Worm (Caenorhabditis elegans) whole organism, mixed stage, embryonic: ENCODE results near the gene F07H5.13.

ENCODE experiments used
- blmp-1 ChIP-seq: fragments of 150-350 bp; optimal IDR thresholded peaks from 2 replicates; lab custom pipeline; 2014; ENCODE audit warnings: missing biosample characterization, missing genetic modification characterization
- ceh-83 ChIP-seq: fragments of 200-800 bp; sonication (Bioruptor generic); optimal IDR thresholded peaks from 2 replicates; lab custom pipeline; 2018; ENCODE audit warnings: mild to moderate bottlenecking, missing genetic modification characterization, missing compliant biosample characterization
- drap-1 ChIP-seq: fragments of 200-800 bp; sonication (Bioruptor generic); optimal IDR thresholded peaks from 3 replicates; lab custom pipeline; 2018; ENCODE audit warnings: mild to moderate bottlenecking, missing genetic modification characterization, missing compliant biosample characterization
- elt-3 ChIP-seq: fragments of 150-350 bp; optimal IDR thresholded peaks from 2 replicates; lab custom pipeline; 2014; ENCODE audit warnings: missing biosample characterization, missing genetic modification characterization
- lin-13 ChIP-seq: fragments of 150-350 bp; optimal IDR thresholded peaks from 2 replicates; lab custom pipeline; 2014; ENCODE audit warnings: missing biosample characterization, missing genetic modification characterization
- lsy-2 ChIP-seq: fragments of 150-350 bp; optimal IDR thresholded peaks from 2 replicates; lab custom pipeline; 2014; ENCODE audit warnings: missing biosample characterization, missing genetic modification characterization
- nhr-237 ChIP-seq: fragments of 150-350 bp; optimal IDR thresholded peaks from 2 replicates; lab custom pipeline; 2014; ENCODE audit warnings: missing biosample characterization, missing genetic modification characterization
- nhr-28 ChIP-seq: fragments of 150-350 bp; optimal IDR thresholded peaks from 2 replicates; lab custom pipeline; 2014; ENCODE audit warnings: missing biosample characterization, missing genetic modification characterization
- sem-2 ChIP-seq: fragments of 200-800 bp; sonication (Bioruptor generic); optimal IDR thresholded peaks from 2 replicates; lab custom pipeline; 2018; ENCODE audit warnings: mild to moderate bottlenecking, missing genetic modification characterization, missing compliant biosample characterization
- snpc-4 ChIP-seq: fragments of 150-350 bp; optimal IDR thresholded peaks from 2 replicates; lab custom pipeline; 2014; ENCODE audit warnings: missing biosample characterization, missing genetic modification characterization
- sptf-1 ChIP-seq: sonication (generic microtip); optimal IDR thresholded peaks from 2 replicates; lab custom pipeline; 2017; ENCODE audit warnings: mild to moderate bottlenecking, missing genetic modification characterization, moderate library complexity, missing compliant biosample characterization
- unc-39 ChIP-seq: fragments of 150-350 bp; optimal IDR thresholded peaks from 2 replicates; lab custom pipeline; 2014; ENCODE audit warnings: missing biosample characterization, missing genetic modification characterization
- zip-8 ChIP-seq: fragments of 150-350 bp; optimal IDR thresholded peaks from 2 replicates; lab custom pipeline; 2014; ENCODE audit warnings: missing biosample characterization, missing genetic modification characterization
- ztf-11 ChIP-seq: fragments of 150-350 bp; optimal IDR thresholded peaks from 2 replicates; lab custom pipeline; 2014; ENCODE audit warnings: missing biosample characterization, missing genetic modification characterization

- TF ChIP-seq elt-3 (tag; lab: Kevin White, UChicago) (no peak), lin-13 (tag; lab: Kevin White, UChicago) (no peak), drap-1 (no peak), sptf-1 (no peak), snpc-4 (tag; lab: Kevin White, UChicago) (no peak), nhr-28 (tag; lab: Kevin White, UChicago) (no peak), sem-2 (GFP tag; lab: Kevin White, UChicago) (no peak), lsy-2 (no peak), ztf-11 (tag; lab: Kevin White, UChicago) (no peak), blmp-1 (tag; lab: Kevin White, UChicago) (no peak), zip-8 (tag; lab: Kevin White, UChicago) (no peak), unc-39 (tag; lab: Kevin White, UChicago) (no peak), nhr-237 (tag; lab: Kevin White, UChicago) (no peak), ceh-83 (no peak)
Measured at ce11 chrII:8796391-8796790, 6.0 kb downstream of the F07H5.13 start.
